Worm (Caenorhabditis elegans) whole organism, L4 larva: ENCODE measurements around the gene T28A11.3.

Experiments used
- D1046.2 ChIP-seq: fragments of 200-800 bp; sonication (Bioruptor generic); IDR thresholded peaks from 2 replicates; pipeline ENCODE4 v1.3.6; 2022; ENCODE audit warnings: missing genetic modification characterization, missing compliant biosample characterization
- F26F4.8 ChIP-seq: fragments of 200-800 bp; sonication (Bioruptor generic); conservative IDR thresholded peaks from 2 replicates; pipeline ENCODE4 v1.3.6; 2022; ENCODE audit warnings: missing genetic modification characterization, missing compliant biosample characterization
- F49E8.2 ChIP-seq: sonication (generic microtip); optimal IDR thresholded peaks from 2 replicates; lab custom pipeline; 2016; ENCODE audit warnings: missing compliant biosample characterization, mild to moderate bottlenecking, missing genetic modification characterization, borderline replicate concordance
- T26A8.4 ChIP-seq: fragments of 200-800 bp; sonication (Bioruptor generic); IDR thresholded peaks from 2 replicates; pipeline ENCODE4 v1.3.6; 2022; ENCODE audit warnings: missing genetic modification characterization, missing compliant biosample characterization
- ZK337.2 ChIP-seq: fragments of 200-800 bp; sonication (Bioruptor generic); IDR thresholded peaks from 2 replicates; pipeline ENCODE4 v1.3.6; 2022; ENCODE audit warnings: missing genetic modification reagents, missing genetic modification characterization, missing compliant biosample characterization
- attf-4 ChIP-seq: sonication (generic microtip); optimal IDR thresholded peaks from 3 replicates; lab custom pipeline; 2017; ENCODE audit warnings: missing biosample characterization, missing genetic modification characterization
- ceh-28 ChIP-seq: fragments of 150-350 bp; optimal IDR thresholded peaks from 2 replicates; lab custom pipeline; 2014; ENCODE audit warnings: missing biosample characterization, missing genetic modification reagents, missing genetic modification characterization
- ceh-62 ChIP-seq: sonication (generic microtip); optimal IDR thresholded peaks from 2 replicates; lab custom pipeline; 2017; ENCODE audit warnings: missing biosample characterization, missing genetic modification characterization
- ces-1 ChIP-seq: fragments of 150-350 bp; sonication (generic microtip); optimal IDR thresholded peaks from 4 replicates; lab custom pipeline; 2014; ENCODE audit warnings: missing biosample characterization, missing genetic modification reagents, missing genetic modification characterization
- daf-16 ChIP-seq, 3 experiments: sonication (generic microtip); optimal IDR thresholded peaks; 2 replicates each; lab custom pipeline; 2016 to 2017; ENCODE audit warnings: missing genetic modification characterization in 3 of 3, missing genetic modification reagents in 3 of 3, mild to moderate bottlenecking in 2 of 3, missing compliant biosample characterization in 2 of 3, missing biosample characterization in 1 of 3, moderate library complexity in 1 of 3
- daf-19 ChIP-seq: fragments of 200-800 bp; sonication (Bioruptor generic); conservative IDR thresholded peaks from 2 replicates; pipeline ENCODE4 v1.3.6; 2022; ENCODE audit warnings: missing genetic modification characterization, missing compliant biosample characterization
- dmd-6 ChIP-seq: fragments of 200-800 bp; sonication (Bioruptor generic); IDR thresholded peaks from 2 replicates; pipeline ENCODE4 v1.3.6; 2022; ENCODE audit warnings: missing genetic modification reagents, missing genetic modification characterization, missing compliant biosample characterization
- dmd-8 ChIP-seq: fragments of 200-800 bp; sonication (Bioruptor generic); IDR thresholded peaks from 2 replicates; pipeline ENCODE4 v1.3.6; 2022; ENCODE audit warnings: missing genetic modification characterization, missing compliant biosample characterization
- duxl-1 ChIP-seq: sonication (generic microtip); optimal IDR thresholded peaks from 2 replicates; lab custom pipeline; 2016; ENCODE audit warnings: mild to moderate bottlenecking, missing genetic modification characterization, moderate library complexity, missing compliant biosample characterization; ENCODE audit not compliant: poor library complexity
- hlh-11 ChIP-seq: fragments of 200-800 bp; sonication (Bioruptor generic); optimal IDR thresholded peaks from 2 replicates; lab custom pipeline; 2018; ENCODE audit warnings: mild to moderate bottlenecking, missing genetic modification characterization, missing compliant biosample characterization
- hmg-1.1 ChIP-seq: fragments of 200-800 bp; sonication (Bioruptor generic); IDR thresholded peaks from 2 replicates; pipeline ENCODE4 v1.3.6; 2022; ENCODE audit warnings: missing genetic modification reagents, missing genetic modification characterization, missing compliant biosample characterization
- jun-1 ChIP-seq: fragments of 150-350 bp; optimal IDR thresholded peaks from 2 replicates; lab custom pipeline; 2014; ENCODE audit warnings: missing biosample characterization, missing genetic modification reagents, missing genetic modification characterization
- lim-7 ChIP-seq: fragments of 200-800 bp; sonication (Bioruptor generic); IDR thresholded peaks from 2 replicates; pipeline ENCODE4 v1.3.6; 2022; ENCODE audit warnings: missing genetic modification characterization, missing compliant biosample characterization
- lin-1 ChIP-seq: fragments of 200-800 bp; sonication (Bioruptor generic); IDR thresholded peaks from 2 replicates; pipeline ENCODE4 v1.3.6; 2022; ENCODE audit warnings: missing genetic modification reagents, missing genetic modification characterization, missing compliant biosample characterization
- lin-15B ChIP-seq: fragments of 150-350 bp; sonication (generic microtip); optimal IDR thresholded peaks from 3 replicates; lab custom pipeline; 2014; ENCODE audit warnings: missing biosample characterization, missing genetic modification characterization
- lin-29 ChIP-seq: fragments of 200-800 bp; sonication (Bioruptor generic); IDR thresholded peaks from 2 replicates; pipeline ENCODE4 v1.3.6; 2022; ENCODE audit warnings: missing genetic modification reagents, missing genetic modification characterization, missing compliant biosample characterization
- mdt-29 ChIP-seq: fragments of 200-800 bp; sonication (Bioruptor generic); IDR thresholded peaks from 2 replicates; pipeline ENCODE4 v1.3.6; 2022; ENCODE audit warnings: missing genetic modification reagents, missing genetic modification characterization, missing compliant biosample characterization
- mes-2 ChIP-seq: sonication (generic microtip); optimal IDR thresholded peaks from 2 replicates; lab custom pipeline; 2016; ENCODE audit warnings: missing genotype, mild to moderate bottlenecking, missing genetic modification characterization, missing compliant biosample characterization; ENCODE audit not compliant: poor library complexity, severe bottlenecking
- mxl-2 ChIP-seq: fragments of 200-800 bp; sonication (Bioruptor generic); conservative IDR thresholded peaks from 2 replicates; pipeline ENCODE4 v1.3.6; 2022; ENCODE audit warnings: missing genetic modification reagents, missing genetic modification characterization, missing compliant biosample characterization
- mxl-3 ChIP-seq: fragments of 200-800 bp; sonication (Bioruptor generic); optimal IDR thresholded peaks from 2 replicates; lab custom pipeline; 2018; ENCODE audit warnings: mild to moderate bottlenecking, missing genetic modification characterization, missing compliant biosample characterization
- nhr-11 ChIP-seq: fragments of 150-350 bp; optimal IDR thresholded peaks from 2 replicates; lab custom pipeline; 2014; ENCODE audit warnings: missing biosample characterization, missing genetic modification characterization
- nhr-25 ChIP-seq: sonication (generic microtip); optimal IDR thresholded peaks from 2 replicates; lab custom pipeline; 2017; ENCODE audit warnings: missing genetic modification characterization, mild to moderate bottlenecking, missing compliant biosample characterization, antibody characterized with exemption, moderate library complexity, borderline replicate concordance; ENCODE audit not compliant: insufficient read depth
- nhr-41 ChIP-seq: fragments of 200-800 bp; sonication (Bioruptor generic); IDR thresholded peaks from 2 replicates; pipeline ENCODE4 v1.3.6; 2022; ENCODE audit warnings: missing genetic modification reagents, missing genetic modification characterization, missing compliant biosample characterization
- nhr-48 ChIP-seq: sonication (generic microtip); optimal IDR thresholded peaks from 2 replicates; lab custom pipeline; 2016; ENCODE audit warnings: mild to moderate bottlenecking, missing genetic modification characterization, missing compliant biosample characterization
- pha-4 ChIP-seq, 2 experiments: fragments of 150-350 bp in 1 of 2; fragments of 200-800 bp in 1 of 2; sonication (Bioruptor generic) in 1 of 2; IDR thresholded peaks in 1 of 2; optimal IDR thresholded peaks in 1 of 2; 2 replicates each; pipeline versions ENCODE4 v1.3.6 to Lab custom; 2014 to 2022; ENCODE audit warnings: missing genetic modification characterization in 2 of 2, missing genetic modification reagents in 2 of 2, missing biosample characterization in 1 of 2, missing compliant biosample characterization in 1 of 2
- rbr-2 ChIP-seq: sonication (generic microtip); optimal IDR thresholded peaks from 2 replicates; lab custom pipeline; 2016; ENCODE audit warnings: missing genotype, missing genetic modification characterization, missing compliant biosample characterization
- snpc-1.2 ChIP-seq: fragments of 200-800 bp; sonication (Bioruptor generic); IDR thresholded peaks from 2 replicates; pipeline ENCODE4 v1.3.6; 2022; ENCODE audit warnings: missing genetic modification reagents, missing genetic modification characterization, missing compliant biosample characterization
- spr-3 ChIP-seq: fragments of 200-800 bp; sonication (Bioruptor generic); optimal IDR thresholded peaks from 2 replicates; lab custom pipeline; 2018; ENCODE audit warnings: mild to moderate bottlenecking, missing genetic modification characterization, missing compliant biosample characterization
- unc-39 ChIP-seq: sonication (generic microtip); optimal IDR thresholded peaks from 2 replicates; lab custom pipeline; 2017; ENCODE audit warnings: missing biosample characterization, missing genetic modification characterization
- zag-1 ChIP-seq: fragments of 150-350 bp; optimal IDR thresholded peaks from 2 replicates; lab custom pipeline; 2014; ENCODE audit warnings: missing biosample characterization, missing genetic modification characterization
- zfp-2 ChIP-seq: sonication (generic microtip); optimal IDR thresholded peaks from 2 replicates; lab custom pipeline; 2016; ENCODE audit warnings: mild to moderate bottlenecking, missing genetic modification characterization, missing compliant biosample characterization
- zip-11 ChIP-seq: fragments of 200-800 bp; sonication (Bioruptor generic); IDR thresholded peaks from 2 replicates; pipeline ENCODE4 v1.3.6; 2022; ENCODE audit warnings: missing genetic modification characterization, missing compliant biosample characterization
- ztf-11 ChIP-seq: fragments of 150-350 bp; optimal IDR thresholded peaks from 2 replicates; lab custom pipeline; 2014; ENCODE audit warnings: missing biosample characterization, missing genetic modification characterization

Gene T28A11.3

ce11 chrV:3275033-3275432 is at the start of gene T28A11.3:
Gene T28A11.3, plus strand, starts transcription at chrV:3275333.
- TF ChIP-seq daf-16 (GFP tag; optimal IDR thresholded peaks at IDR 0.05; lab: Kevin White, UChicago) = peak in 1 of 2 experiments; percentile 32
- no peak for TF ChIP-seq daf-16 (tag; optimal IDR thresholded peaks at IDR 0.05; lab: Kevin White, UChicago)
- TF ChIP-seq mxl-2 = no peak
- TF ChIP-seq rbr-2 (tag; lab: Kevin White, UChicago) = no peak
- no peak for TF ChIP-seq hmg-1.1 (GFP tag; lab: Robert Waterston, UW)

ce11 chrV:3227373-3227772 is 47.8 kb upstream of the T28A11.3 start, which contains the start of gene K08D9.2:
Gene K08D9.2, plus strand, starts transcription at chrV:3227673.
- TF ChIP-seq ceh-62 (tag; lab: Kevin White, UChicago) (no peak), nhr-11 (no peak)

ce11 chrV:3230150-3230549 is 45.0 kb upstream of the T28A11.3 start:
- TF ChIP-seq pha-4 (GFP tag; IDR thresholded peaks at IDR 0.05; lab: Robert Waterston, UW) = no peak
- no peak for TF ChIP-seq pha-4 (tag; optimal IDR thresholded peaks at IDR 0.05; lab: Kevin White, UChicago)

ce11 chrV:3230597-3230996 is 44.5 kb upstream of the T28A11.3 start, which contains the start of gene K08D9.10:
Gene K08D9.10, plus strand, starts transcription at chrV:3230897.
- TF ChIP-seq ztf-11 (tag; lab: Kevin White, UChicago) (no peak), lim-7 (GFP tag; lab: Robert Waterston, UW) (no peak), mdt-29 (no peak)
- TF ChIP-seq, all 104 proteins: peak for 0

- TF ChIP-seq mxl-3 (GFP tag; lab: Kevin White, UChicago) = no peak
- no peak for TF ChIP-seq attf-4
- TF ChIP-seq mes-2 (tag; lab: Kevin White, UChicago) = no peak
- no peak for TF ChIP-seq zip-11 (GFP tag; lab: Robert Waterston, UW)
- TF ChIP-seq dmd-8 (GFP tag; lab: Robert Waterston, UW) = no peak
- TF ChIP-seq ceh-28 (tag; lab: Kevin White, UChicago) = no peak
- TF ChIP-seq lin-29 (GFP tag; lab: Robert Waterston, UW) = no peak
- no peak for TF ChIP-seq T26A8.4
- TF ChIP-seq jun-1 (tag; lab: Kevin White, UChicago) = no peak
- TF ChIP-seq nhr-48 (tag; lab: Kevin White, UChicago) = no peak
- TF ChIP-seq nhr-41 (GFP tag; lab: Robert Waterston, UW) = no peak
- no peak for TF ChIP-seq unc-39 (tag; lab: Kevin White, UChicago)
- TF ChIP-seq nhr-25 (tag; lab: Kevin White, UChicago) = no peak
- TF ChIP-seq ces-1 (GFP tag; lab: Kevin White, UChicago) = no peak
- no peak for TF ChIP-seq lin-1
- no peak for TF ChIP-seq D1046.2
These were observed 40.2 kb upstream of the T28A11.3 start, which contains the start of gene K08D9.6 for ce11 chrV:3234887-3235286. Gene K08D9.6, minus strand, starts transcription at chrV:3234987.

ce11 chrV:3236610-3237009 is 38.5 kb upstream of the T28A11.3 start, which contains the start of the genes K08D9.9 and str-16:
Gene K08D9.9, minus strand, starts transcription at chrV:3236710.
Gene str-16, plus strand, starts transcription at chrV:3236875.
- TF ChIP-seq mxl-3 (GFP tag; lab: Kevin White, UChicago) (no peak), F26F4.8 (GFP tag; lab: Robert Waterston, UW) (no peak), hlh-11 (tag; lab: Kevin White, UChicago) (no peak), dmd-6 (GFP tag; lab: Robert Waterston, UW) (no peak), F49E8.2 (tag; lab: Kevin White, UChicago) (no peak), nhr-25 (tag; lab: Kevin White, UChicago) (no peak), hmg-1.1 (GFP tag; lab: Robert Waterston, UW) (no peak), daf-19 (no peak), attf-4 (no peak), snpc-1.2 (no peak), lim-7 (GFP tag; lab: Robert Waterston, UW) (no peak), lin-29 (GFP tag; lab: Robert Waterston, UW) (no peak), mxl-2 (no peak), duxl-1 (tag; lab: Kevin White, UChicago) (no peak), lin-15B (tag; lab: Kevin White, UChicago) (no peak), zag-1 (no peak), spr-3 (GFP tag; lab: Kevin White, UChicago) (no peak), ZK337.2 (GFP tag; lab: Robert Waterston, UW) (no peak), zfp-2 (tag; lab: Kevin White, UChicago) (no peak)
